Fruit fly (Drosophila melanogaster): Measurements from ENCODE around the gene CG13361.

Gene CG13361

DNA sequence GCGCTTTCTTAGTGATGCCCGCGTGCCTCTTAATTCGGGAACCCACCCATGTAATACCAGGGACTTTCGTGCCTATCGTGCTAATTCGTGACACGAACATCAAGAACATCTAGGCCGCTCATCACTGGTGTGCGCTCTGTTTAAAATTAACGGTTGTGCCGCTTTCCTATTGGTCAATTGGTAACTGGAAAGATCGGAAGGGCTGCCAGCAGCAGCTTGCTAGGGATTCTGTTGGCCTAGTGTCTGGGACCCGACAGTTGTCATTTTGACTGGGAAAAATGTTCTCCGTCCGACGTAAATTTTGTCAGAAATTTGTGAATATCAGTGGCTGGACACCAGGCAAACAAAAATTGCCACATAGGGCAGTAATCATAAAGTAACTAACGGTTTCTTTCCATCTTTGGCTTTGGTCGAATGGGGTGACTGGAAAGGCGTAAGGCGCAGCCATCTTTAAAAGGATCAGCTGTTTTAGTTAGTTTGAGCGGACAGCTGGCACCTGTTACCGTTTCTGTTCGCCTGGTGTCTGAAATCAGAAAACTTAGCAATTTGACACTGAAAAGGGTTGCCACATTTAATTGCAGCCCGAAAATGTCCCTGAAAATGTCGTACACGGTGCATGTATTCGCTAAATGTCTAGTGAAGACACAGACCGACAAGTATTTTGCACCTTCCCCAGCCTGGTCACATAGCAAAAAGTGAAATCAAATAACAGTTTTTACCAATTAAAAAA lies 5.6 kb upstream of the CG13361 start, which contains the start of gene CG5273 (continued):
- TF ChIP-seq CG6854 (GFP tag; optimal IDR thresholded peaks at IDR 0.05) = no peak
- no peak for TF ChIP-seq CG17568 (GFP tag; optimal IDR thresholded peaks at IDR 0.05)
- TF ChIP-seq Lpt (GFP tag; optimal IDR thresholded peaks at IDR 0.05) = no peak
- TF ChIP-seq Hr39 (optimal IDR thresholded peaks at IDR 0.05) = no peak
- peak; percentile 95 for TF ChIP-seq chinmo (GFP tag; IDR thresholded peaks at IDR 0.05; ENCODE audit: partially characterized antibody)
- no peak for TF ChIP-seq pan (optimal IDR thresholded peaks at IDR 0.05)
- peak in 1 of 2 experiments; percentile 18 for TF ChIP-seq pan (GFP tag; optimal IDR thresholded peaks at IDR 0.05 in 1 of 2, IDR thresholded peaks at IDR 0.05 in 1 of 2)
- no peak for TF ChIP-seq CG2202 (tag; optimal IDR thresholded peaks at IDR 0.05)
- no peak for TF ChIP-seq Bteb2 (GFP tag; optimal IDR thresholded peaks at IDR 0.05)
- no peak for TF ChIP-seq CG6272 (GFP tag; IDR thresholded peaks at IDR 0.05)
- no peak for TF ChIP-seq ttk (GFP tag; IDR thresholded peaks at IDR 0.05)
- TF ChIP-seq prd (optimal IDR thresholded peaks at IDR 0.05) = no peak
- peak; percentile 9; the same call in 1 of the 3 replicates for TF ChIP-seq prd (GFP tag; IDR thresholded peaks at IDR 0.05)
- no peak for TF ChIP-seq CkIIα-i1 (GFP tag; IDR thresholded peaks at IDR 0.05)
- TF ChIP-seq CG10321 (GFP tag; IDR thresholded peaks at IDR 0.05) = no peak
- TF ChIP-seq dmrt11E (tag; optimal IDR thresholded peaks at IDR 0.05) = no peak
- TF ChIP-seq kay (GFP tag; optimal IDR thresholded peaks at IDR 0.05) = no peak
- TF ChIP-seq cato (GFP tag; optimal IDR thresholded peaks at IDR 0.05; ENCODE audit: borderline replicate concordance) = no peak
- TF ChIP-seq maf-S (GFP tag; optimal IDR thresholded peaks at IDR 0.05) = no peak
- TF ChIP-seq CG11093 (GFP tag; IDR thresholded peaks at IDR 0.05) = no peak
- TF ChIP-seq CG10431 (GFP tag; optimal IDR thresholded peaks at IDR 0.05) = peak; percentile 64
- TF ChIP-seq Fer3 (tag; optimal IDR thresholded peaks at IDR 0.05) = no peak
- TF ChIP-seq CG9215 (GFP tag; IDR thresholded peaks at IDR 0.05) = no peak
- TF ChIP-seq CG11398 (GFP tag; optimal IDR thresholded peaks at IDR 0.05) = no peak
- peak; percentile 4 for TF ChIP-seq CG18011 (GFP tag; optimal IDR thresholded peaks at IDR 0.05)
- no peak for TF ChIP-seq Mrtf (GFP tag; IDR thresholded peaks at IDR 0.05)
- TF ChIP-seq slp2 (GFP tag; optimal IDR thresholded peaks at IDR 0.05) = no peak
- peak; percentile 53 for TF ChIP-seq CG7987 (GFP tag; optimal IDR thresholded peaks at IDR 0.05)
- peak; percentile 25 for TF ChIP-seq Xbp1 (GFP tag; optimal IDR thresholded peaks at IDR 0.05)
- TF ChIP-seq sima (GFP tag; optimal IDR thresholded peaks at IDR 0.05) = no peak
- TF ChIP-seq CG3407 (GFP tag; optimal IDR thresholded peaks at IDR 0.05) = no peak
- TF ChIP-seq Side (GFP tag; optimal IDR thresholded peaks at IDR 0.05) = no peak
- TF ChIP-seq CG10979 (tag; optimal IDR thresholded peaks at IDR 0.05) = no peak
- TF ChIP-seq HLH3B (GFP tag; IDR thresholded peaks at IDR 0.05) = no peak
- TF ChIP-seq org-1 (GFP tag; optimal IDR thresholded peaks at IDR 0.05) = no peak
- TF ChIP-seq CG9437 (GFP tag; optimal IDR thresholded peaks at IDR 0.05) = no peak
- no peak for TF ChIP-seq D (optimal IDR thresholded peaks at IDR 0.05)
- TF ChIP-seq D (GFP tag; optimal IDR thresholded peaks at IDR 0.05) = no peak
- no peak for TF ChIP-seq CG8944 (GFP tag; optimal IDR thresholded peaks at IDR 0.05)
- no peak for TF ChIP-seq GATAe (GFP tag; conservative IDR thresholded peaks at IDR 0.05)
- peak; percentile 45 for TF ChIP-seq lbe (GFP tag; optimal IDR thresholded peaks at IDR 0.05)
- peak; percentile 53 for TF ChIP-seq HmgZ (tag; optimal IDR thresholded peaks at IDR 0.05)
- no peak for TF ChIP-seq CG4404 (GFP tag; IDR thresholded peaks at IDR 0.05)
- TF ChIP-seq row (GFP tag; IDR thresholded peaks at IDR 0.05) = peak; percentile 94
- TF ChIP-seq CG8765 (GFP tag; IDR thresholded peaks at IDR 0.05) = no peak
- peak; percentile 51 for TF ChIP-seq HLHmδ (GFP tag; optimal IDR thresholded peaks at IDR 0.05)
- TF ChIP-seq stwl (tag; optimal IDR thresholded peaks at IDR 0.05) = peak; percentile 52
- no peak for TF ChIP-seq Deaf1 (tag; optimal IDR thresholded peaks at IDR 0.05)
- no peak for TF ChIP-seq trh (GFP tag; optimal IDR thresholded peaks at IDR 0.05)
- peak; percentile 12; the same call in 1 of the 4 replicates for TF ChIP-seq Gug (GFP tag; IDR thresholded peaks at IDR 0.05)
- TF ChIP-seq amos (GFP tag; IDR thresholded peaks at IDR 0.05; ENCODE audit: partially characterized antibody) = peak; percentile 97
- peak; percentile 91 for TF ChIP-seq sens (GFP tag)

All from whole organism, embryonic.